Fruit fly (Drosophila melanogaster): ENCODE measurements around the gene yps.

- TF ChIP-seq pan (optimal IDR thresholded peaks at IDR 0.05) (no peak), Dll (optimal IDR thresholded peaks at IDR 0.05) (no peak), psq (optimal IDR thresholded peaks at IDR 0.05) (no peak), CG8478 (optimal IDR thresholded peaks at IDR 0.05) (no peak), usp (GFP tag; optimal IDR thresholded peaks at IDR 0.05) (no peak)
Measured at dm6 chr3L:12118156-12118555, 6.8 kb downstream of the yps start, which contains the start of gene ssp.

Measured in whole organism.